Worm (Caenorhabditis elegans) whole organism, L3 larva: ENCODE data around the gene svh-1.

ENCODE experiments used
- R02D3.7 ChIP-seq: fragments of 150-350 bp; optimal IDR thresholded peaks from 2 replicates; lab custom pipeline; 2014; ENCODE audit warnings: missing biosample characterization, missing genetic modification characterization
- ama-1 ChIP-seq: fragments of 150-350 bp; optimal IDR thresholded peaks from 2 replicates; lab custom pipeline; 2018
- egl-27 ChIP-seq: sonication (generic microtip); optimal IDR thresholded peaks from 4 replicates; lab custom pipeline; 2017; ENCODE audit warnings: missing biosample characterization, missing genetic modification reagents, missing genetic modification characterization
- elt-3 ChIP-seq, 3 experiments: fragments of 150-350 bp in 1 of 3; sonication (generic microtip) in 2 of 3; optimal IDR thresholded peaks; 2 replicates in 2 of 3; 4 replicates in 1 of 3; lab custom pipeline; 2014 to 2017; ENCODE audit warnings: missing biosample characterization in 3 of 3, missing genetic modification characterization in 3 of 3
- fkh-10 ChIP-seq: sonication (generic microtip); optimal IDR thresholded peaks from 2 replicates; lab custom pipeline; 2017; ENCODE audit warnings: missing biosample characterization, missing genetic modification reagents, missing genetic modification characterization
- fos-1 ChIP-seq: fragments of 150-350 bp; optimal IDR thresholded peaks from 2 replicates; lab custom pipeline; 2014; ENCODE audit warnings: missing biosample characterization, missing genetic modification characterization
- jun-1 ChIP-seq: fragments of 150-350 bp; optimal IDR thresholded peaks from 2 replicates; lab custom pipeline; 2014; ENCODE audit warnings: missing biosample characterization, missing genetic modification reagents, missing genetic modification characterization
- lin-15B ChIP-seq: fragments of 150-350 bp; optimal IDR thresholded peaks from 2 replicates; lab custom pipeline; 2014; ENCODE audit warnings: missing biosample characterization, missing genetic modification characterization
- nfya-1 ChIP-seq: sonication (generic microtip); optimal IDR thresholded peaks from 2 replicates; lab custom pipeline; 2017; ENCODE audit warnings: missing genetic modification characterization, mild to moderate bottlenecking, missing compliant biosample characterization, antibody characterized with exemption, moderate library complexity; ENCODE audit not compliant: insufficient read depth
- nhr-12 ChIP-seq: fragments of 150-350 bp; optimal IDR thresholded peaks from 2 replicates; lab custom pipeline; 2014; ENCODE audit warnings: missing biosample characterization, missing genetic modification characterization
- nhr-23 ChIP-seq: fragments of 150-350 bp; optimal IDR thresholded peaks from 2 replicates; lab custom pipeline; 2014; ENCODE audit warnings: missing biosample characterization, missing genetic modification reagents, missing genetic modification characterization
- nhr-237 ChIP-seq: fragments of 150-350 bp; optimal IDR thresholded peaks from 2 replicates; lab custom pipeline; 2014; ENCODE audit warnings: missing biosample characterization, missing genetic modification characterization
- skn-1 ChIP-seq: fragments of 150-350 bp; optimal IDR thresholded peaks from 2 replicates; lab custom pipeline; 2014; ENCODE audit warnings: missing biosample characterization, missing genetic modification characterization
- ztf-4 ChIP-seq: fragments of 150-350 bp; optimal IDR thresholded peaks from 2 replicates; lab custom pipeline; 2014; ENCODE audit warnings: missing biosample characterization, missing genetic modification characterization

ce11 chrIV:8206314-8206713 lies at the start of gene svh-1:
- TF ChIP-seq nfya-1 (tag; lab: Kevin White, UChicago) (no peak), lin-15B (no peak), egl-27 (tag; lab: Kevin White, UChicago) (no peak), fos-1 (tag; lab: Kevin White, UChicago) (no peak), fkh-10 (no peak), nhr-23 (no peak), ama-1 (lab: Kevin White, UChicago) (no peak), jun-1 (tag; lab: Kevin White, UChicago) (no peak), nhr-12 (tag; lab: Kevin White, UChicago) (no peak), skn-1 (no peak), R02D3.7 (tag; lab: Kevin White, UChicago) (no peak), elt-3 (tag; optimal IDR thresholded peaks at IDR 0.05; lab: Kevin White, UChicago) (no peak), nhr-237 (tag; lab: Kevin White, UChicago) (no peak), ztf-4 (tag; lab: Kevin White, UChicago) (no peak)
